Worm (Caenorhabditis elegans): ENCODE results near the gene Y6E2A.4.

- TF ChIP-seq pha-4 (tag; optimal IDR thresholded peaks at IDR 0.05) (no peak), mep-1 (tag; optimal IDR thresholded peaks at IDR 0.05) (no peak), tbx-8 (GFP tag; optimal IDR thresholded peaks at IDR 0.05) (no peak), flh-1 (GFP tag; optimal IDR thresholded peaks at IDR 0.05) (no peak), nhr-237 (tag; optimal IDR thresholded peaks at IDR 0.05) (no peak), lsy-2 (tag; optimal IDR thresholded peaks at IDR 0.05) (no peak), unc-120 (tag; optimal IDR thresholded peaks at IDR 0.05; ENCODE audit: poor library complexity, severe bottlenecking) (no peak), zip-8 (tag; optimal IDR thresholded peaks at IDR 0.05) (no peak), sptf-1 (tag; optimal IDR thresholded peaks at IDR 0.05) (no peak), nhr-76 (tag; optimal IDR thresholded peaks at IDR 0.05) (no peak), elt-3 (tag; optimal IDR thresholded peaks at IDR 0.05) (no peak), snpc-4 (tag; optimal IDR thresholded peaks at IDR 0.05) (no peak)
Measured at ce11 chrV:15673707-15674106, 42.9 kb downstream of the Y6E2A.4 start, which contains the start of gene nhr-51.

Measured in whole organism, mixed stage, embryonic.